Worm (Caenorhabditis elegans): ENCODE data around the gene Y25C1A.14.

DNA sequence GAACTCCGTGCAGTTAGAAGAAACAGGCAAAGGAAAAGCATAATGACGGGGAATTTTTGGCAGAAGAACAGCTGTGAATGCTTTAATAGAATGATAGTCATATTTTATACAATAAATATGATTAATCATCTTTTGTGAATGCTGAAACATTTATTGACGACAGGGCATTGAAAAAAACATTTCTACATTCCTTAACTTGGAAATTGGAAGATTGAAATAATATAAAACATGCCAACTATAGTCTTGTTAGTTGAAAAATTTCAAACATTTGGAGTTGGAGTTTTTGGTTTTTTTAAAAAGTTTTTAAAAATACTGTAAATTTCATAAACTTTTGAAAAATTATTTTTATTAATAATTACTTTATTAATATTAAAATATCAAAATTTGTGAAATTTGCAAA is at the start of gene Y25C1A.14:
- no peak for TF ChIP-seq med-1 (GFP tag; optimal IDR thresholded peaks at IDR 0.05; ENCODE audit: insufficient read depth)
- no peak for TF ChIP-seq flt-1 (GFP tag; IDR thresholded peaks at IDR 0.05)
- TF ChIP-seq ref-1 (GFP tag; conservative IDR thresholded peaks at IDR 0.05), result no peak
- TF ChIP-seq ztf-23 (GFP tag; IDR thresholded peaks at IDR 0.05), result no peak
- no peak for TF ChIP-seq T22C8.4 (GFP tag; IDR thresholded peaks at IDR 0.05)
- TF ChIP-seq klf-2 (GFP tag; conservative IDR thresholded peaks at IDR 0.05), result no peak
- TF ChIP-seq tab-1 (GFP tag; IDR thresholded peaks at IDR 0.05), result no peak
